Fruit fly (Drosophila melanogaster) Kc167 (cell line): Measurements from ENCODE around the gene twe.

Experiments used
- Myc ChIP-seq: fragments of >200 bp; optimal IDR thresholded peaks from 2 replicates; lab custom pipeline; 2017; ENCODE audit warnings: missing external identifiers
- Sin3A ChIP-seq: fragments of >200 bp; optimal IDR thresholded peaks from 2 replicates; lab custom pipeline; 2018; ENCODE audit warnings: missing external identifiers
- h ChIP-seq: fragments of >200 bp; optimal IDR thresholded peaks from 3 replicates; lab custom pipeline; 2018; ENCODE audit warnings: missing external identifiers
- insv ChIP-seq: fragments of >200 bp; optimal IDR thresholded peaks from 3 replicates; lab custom pipeline; 2018; ENCODE audit warnings: missing external identifiers
- psq ChIP-seq: fragments of >200 bp; optimal IDR thresholded peaks from 2 replicates; lab custom pipeline; 2017; ENCODE audit warnings: missing external identifiers
- ttk ChIP-seq: sonication (Bioruptor generic); optimal IDR thresholded peaks from 2 replicates; lab custom pipeline; 2017; ENCODE audit warnings: missing external identifiers

The twe gene

dm6 chr2L:16277922-16278321 lies 16.2 kb upstream of the twe start:
- no peak for TF ChIP-seq Myc (lab: Kevin White, UChicago)
- no peak for TF ChIP-seq insv (lab: Kevin White, UChicago)
- no peak for TF ChIP-seq ttk
- no peak for TF ChIP-seq Sin3A
- TF ChIP-seq h (lab: Kevin White, UChicago) = no peak
- TF ChIP-seq psq (lab: Kevin White, UChicago) = no peak

dm6 chr2L:16276820-16277219 lies 15.1 kb upstream of the twe start:
- TF ChIP-seq insv (lab: Kevin White, UChicago) (no peak), ttk (no peak), psq (lab: Kevin White, UChicago) (no peak), Myc (lab: Kevin White, UChicago) (no peak), h (lab: Kevin White, UChicago) (no peak), Sin3A (no peak)

- TF ChIP-seq psq (lab: Kevin White, UChicago) (no peak), Sin3A (no peak), h (lab: Kevin White, UChicago) (no peak), Myc (lab: Kevin White, UChicago) (no peak), ttk (no peak), insv (lab: Kevin White, UChicago) (no peak)
Observed at dm6 chr2L:16275809-16276178, 14.1 kb upstream of the twe start.

dm6 chr2L:16275177-16275808 lies 13.6 kb upstream of the twe start:
- TF ChIP-seq psq (lab: Kevin White, UChicago) = no peak
- no peak for TF ChIP-seq Sin3A
- no peak for TF ChIP-seq h (lab: Kevin White, UChicago)
- TF ChIP-seq Myc (lab: Kevin White, UChicago) = no peak
- TF ChIP-seq ttk = no peak
- no peak for TF ChIP-seq insv (lab: Kevin White, UChicago)

- no peak for TF ChIP-seq insv (lab: Kevin White, UChicago)
- TF ChIP-seq Sin3A = no peak
- TF ChIP-seq ttk = no peak
- no peak for TF ChIP-seq h (lab: Kevin White, UChicago)
- no peak for TF ChIP-seq psq (lab: Kevin White, UChicago)
- no peak for TF ChIP-seq Myc (lab: Kevin White, UChicago)
Observed at dm6 chr2L:16274100-16274499, 12.4 kb upstream of the twe start.

dm6 chr2L:16273439-16273838 lies 11.8 kb upstream of the twe start:
- TF ChIP-seq insv (lab: Kevin White, UChicago) (no peak), ttk (no peak), h (lab: Kevin White, UChicago) (no peak), psq (lab: Kevin White, UChicago) (no peak), Myc (lab: Kevin White, UChicago) (no peak), Sin3A (no peak)

dm6 chr2L:16272730-16273129 lies 11.1 kb upstream of the twe start:
- no peak for TF ChIP-seq h (lab: Kevin White, UChicago)
- no peak for TF ChIP-seq Sin3A
- TF ChIP-seq Myc (lab: Kevin White, UChicago) = no peak
- no peak for TF ChIP-seq ttk
- no peak for TF ChIP-seq insv (lab: Kevin White, UChicago)
- TF ChIP-seq psq (lab: Kevin White, UChicago) = no peak

dm6 chr2L:16271486-16271806 lies 9.8 kb upstream of the twe start:
- TF ChIP-seq Myc (lab: Kevin White, UChicago) = no peak
- TF ChIP-seq insv (lab: Kevin White, UChicago) = no peak
- TF ChIP-seq h (lab: Kevin White, UChicago) = no peak
- TF ChIP-seq psq (lab: Kevin White, UChicago) = no peak
- no peak for TF ChIP-seq Sin3A
- no peak for TF ChIP-seq ttk

dm6 chr2L:16270667-16271485 lies 9.2 kb upstream of the twe start:
- no peak for TF ChIP-seq Myc (lab: Kevin White, UChicago)
- TF ChIP-seq h (lab: Kevin White, UChicago) = no peak
- TF ChIP-seq psq (lab: Kevin White, UChicago) = no peak
- no peak for TF ChIP-seq Sin3A

- TF ChIP-seq ttk (no peak), Sin3A (no peak), Myc (lab: Kevin White, UChicago) (no peak), h (lab: Kevin White, UChicago) (no peak), insv (lab: Kevin White, UChicago) (no peak), psq (lab: Kevin White, UChicago) (no peak)
Observed at dm6 chr2L:16269232-16270134, 7.8 kb upstream of the twe start.

- no peak for TF ChIP-seq h (lab: Kevin White, UChicago)
- no peak for TF ChIP-seq insv (lab: Kevin White, UChicago)
- TF ChIP-seq psq (lab: Kevin White, UChicago) = no peak
- no peak for TF ChIP-seq Sin3A
- no peak for TF ChIP-seq Myc (lab: Kevin White, UChicago)
- TF ChIP-seq ttk = no peak
Observed at dm6 chr2L:16268869-16269231, 7.2 kb upstream of the twe start.

dm6 chr2L:16268107-16268539 lies 6.4 kb upstream of the twe start:
- TF ChIP-seq ttk = no peak
- no peak for TF ChIP-seq Sin3A
- no peak for TF ChIP-seq psq (lab: Kevin White, UChicago)
- TF ChIP-seq h (lab: Kevin White, UChicago) = no peak
- TF ChIP-seq Myc (lab: Kevin White, UChicago) = no peak
- TF ChIP-seq insv (lab: Kevin White, UChicago) = no peak
